Fruit fly (Drosophila melanogaster) S2 (cell line): ENCODE results near the gene CG43779.

ENCODE experiments used
- CG8478 ChIP-seq: fragments of >200 bp; optimal IDR thresholded peaks from 2 replicates; lab custom pipeline; 2018
- CTCF ChIP-seq, 2 experiments: fragments of >200 bp; optimal IDR thresholded peaks; 2 replicates each; lab custom pipeline; 2018

DNA sequence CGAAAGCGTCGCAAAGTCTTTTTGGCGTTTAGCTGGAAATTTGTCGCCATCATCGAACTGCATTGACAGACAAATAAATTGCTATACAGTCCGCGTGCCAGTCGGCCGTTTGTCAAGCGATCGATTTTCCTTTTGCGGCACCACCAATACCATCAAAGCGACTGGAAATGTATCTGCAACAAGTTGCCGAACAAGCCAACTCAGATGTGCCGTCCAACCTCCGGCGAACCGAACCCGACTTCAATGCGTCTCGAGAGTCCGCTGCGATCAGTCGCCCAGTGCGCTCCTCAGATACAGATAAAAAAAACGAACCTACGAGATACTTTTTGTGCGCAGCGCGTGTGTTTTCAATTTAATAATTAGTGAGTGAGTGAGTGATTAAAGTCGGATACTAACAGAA, 39.9 kb downstream of the CG43779 start:
- no peak for TF ChIP-seq CG8478
- TF ChIP-seq CTCF (optimal IDR thresholded peaks at IDR 0.05; lab: Kevin White, UChicago) = no peak
